Worm (Caenorhabditis elegans) whole organism, midembryonic: Measurements from ENCODE around the gene F19F10.1.

ENCODE experiments used
- T22C8.4 ChIP-seq: fragments of 200-800 bp; sonication (Bioruptor generic); IDR thresholded peaks from 2 replicates; pipeline ENCODE4 v1.3.6; 2022; ENCODE audit warnings: missing genetic modification characterization, missing compliant biosample characterization
- cog-1 ChIP-seq: sonication (generic microtip); optimal IDR thresholded peaks from 2 replicates; lab custom pipeline; 2016; ENCODE audit warnings: missing genetic modification characterization, missing compliant biosample characterization
- flt-1 ChIP-seq: fragments of 200-800 bp; sonication (Bioruptor generic); IDR thresholded peaks from 2 replicates; pipeline ENCODE4 v1.3.6; 2022; ENCODE audit warnings: missing genetic modification characterization, missing compliant biosample characterization
- klf-2 ChIP-seq: fragments of 200-800 bp; sonication (Bioruptor generic); conservative IDR thresholded peaks from 2 replicates; pipeline ENCODE4 v1.3.6; 2022; ENCODE audit warnings: missing genetic modification reagents, missing genetic modification characterization, missing compliant biosample characterization
- med-1 ChIP-seq: sonication (generic microtip); optimal IDR thresholded peaks from 2 replicates; lab custom pipeline; 2017; ENCODE audit warnings: missing genetic modification characterization, mild to moderate bottlenecking, missing compliant biosample characterization, antibody characterized with exemption, missing genetic modification reagents; ENCODE audit not compliant: insufficient read depth
- ref-1 ChIP-seq: fragments of 200-800 bp; sonication (Bioruptor generic); conservative IDR thresholded peaks from 2 replicates; pipeline ENCODE4 v1.3.6; 2022; ENCODE audit warnings: missing genetic modification reagents, missing genetic modification characterization, missing compliant biosample characterization
- tab-1 ChIP-seq: fragments of 200-800 bp; sonication (Bioruptor generic); IDR thresholded peaks from 2 replicates; pipeline ENCODE4 v1.3.6; 2022; ENCODE audit warnings: missing genetic modification characterization, missing compliant biosample characterization
- ztf-23 ChIP-seq: fragments of 200-800 bp; sonication (Bioruptor generic); IDR thresholded peaks from 2 replicates; pipeline ENCODE4 v1.3.6; 2022; ENCODE audit warnings: missing genetic modification reagents, missing genetic modification characterization, missing compliant biosample characterization
- ztf-29 ChIP-seq: fragments of 200-800 bp; sonication (Bioruptor generic); IDR thresholded peaks from 2 replicates; pipeline ENCODE4 v1.3.6; 2022; ENCODE audit warnings: missing genetic modification reagents, missing genetic modification characterization, missing compliant biosample characterization

F19F10.1 gene

DNA sequence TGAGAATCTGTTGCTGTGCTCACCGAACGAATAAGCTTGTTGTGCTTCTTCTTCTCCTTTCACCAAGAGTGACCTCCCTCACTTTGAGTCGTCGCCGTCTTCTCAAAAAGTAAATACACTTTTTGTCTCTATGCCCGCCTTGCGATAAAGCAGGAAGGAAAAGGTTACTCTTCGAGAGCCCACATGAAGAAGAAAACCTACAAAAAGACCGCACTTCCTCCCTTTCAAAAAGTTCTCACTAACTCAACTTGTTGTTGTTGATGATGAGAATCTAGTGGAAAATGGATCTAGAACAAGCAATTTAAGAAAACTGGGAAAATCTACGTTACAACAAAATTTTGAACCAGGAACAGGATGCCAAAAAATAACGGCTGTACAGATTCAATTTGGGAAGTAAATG, 27.4 kb downstream of the F19F10.1 start, which contains the start of gene C50E3.6:
TSS of gene C50E3.6 (minus strand) at position 101 of the 400 bp plus-strand sequence.
- TF ChIP-seq med-1 (GFP tag; lab: Kevin White, UChicago) (no peak), ztf-29 (GFP tag; lab: Robert Waterston, UW) (no peak), klf-2 (GFP tag; lab: Robert Waterston, UW) (no peak), T22C8.4 (no peak), flt-1 (no peak), ref-1 (no peak), tab-1 (GFP tag; lab: Robert Waterston, UW) (no peak), ztf-23 (GFP tag; lab: Robert Waterston, UW) (no peak), cog-1 (tag; lab: Kevin White, UChicago) (no peak)

DNA sequence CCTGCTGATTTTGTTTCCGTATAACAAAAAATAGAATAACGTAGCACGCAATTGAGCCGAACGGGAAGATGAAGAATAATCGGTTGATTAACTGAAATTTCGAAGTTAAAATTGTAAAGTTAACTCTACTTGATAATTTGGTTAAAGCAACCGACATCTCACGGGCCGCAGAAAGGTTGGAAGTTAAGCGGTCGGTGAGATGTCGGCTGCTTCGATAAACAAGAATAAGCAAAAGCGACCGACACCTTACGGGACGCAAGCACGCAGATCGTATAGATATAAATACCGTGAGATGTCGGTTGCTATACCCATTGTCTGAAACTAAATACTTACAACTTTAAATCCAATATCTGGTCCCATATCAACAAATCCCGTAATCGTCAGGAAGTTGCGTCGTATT, 32.1 kb downstream of the F19F10.1 start:
- TF ChIP-seq klf-2 (GFP tag; lab: Robert Waterston, UW), result no peak
- no peak for TF ChIP-seq flt-1
- TF ChIP-seq cog-1 (tag; lab: Kevin White, UChicago), result no peak
- TF ChIP-seq ztf-29 (GFP tag; lab: Robert Waterston, UW), result no peak
- no peak for TF ChIP-seq med-1 (GFP tag; lab: Kevin White, UChicago)
- no peak for TF ChIP-seq ztf-23 (GFP tag; lab: Robert Waterston, UW)
- TF ChIP-seq tab-1 (GFP tag; lab: Robert Waterston, UW), result no peak
- no peak for TF ChIP-seq T22C8.4
- no peak for TF ChIP-seq ref-1

ce11 chrV:7598269-7598668, 35.2 kb downstream of the F19F10.1 start, which contains the start of gene C50E3.7:
C50E3.7 (minus strand) TSS chrV:7598369.
- TF ChIP-seq ztf-23 (GFP tag; lab: Robert Waterston, UW) (no peak), klf-2 (GFP tag; lab: Robert Waterston, UW) (no peak), tab-1 (GFP tag; lab: Robert Waterston, UW) (no peak), flt-1 (no peak), ztf-29 (GFP tag; lab: Robert Waterston, UW) (no peak), ref-1 (no peak), T22C8.4 (no peak), cog-1 (tag; lab: Kevin White, UChicago) (no peak), med-1 (GFP tag; lab: Kevin White, UChicago) (no peak)

- TF ChIP-seq ztf-23 (GFP tag; lab: Robert Waterston, UW), result no peak
- no peak for TF ChIP-seq T22C8.4
Measured at ce11 chrV:7600149-7600548, 37.1 kb downstream of the F19F10.1 start, which contains the start of gene C50E3.9. C50E3.9 (minus strand) TSS chrV:7600249.

DNA sequence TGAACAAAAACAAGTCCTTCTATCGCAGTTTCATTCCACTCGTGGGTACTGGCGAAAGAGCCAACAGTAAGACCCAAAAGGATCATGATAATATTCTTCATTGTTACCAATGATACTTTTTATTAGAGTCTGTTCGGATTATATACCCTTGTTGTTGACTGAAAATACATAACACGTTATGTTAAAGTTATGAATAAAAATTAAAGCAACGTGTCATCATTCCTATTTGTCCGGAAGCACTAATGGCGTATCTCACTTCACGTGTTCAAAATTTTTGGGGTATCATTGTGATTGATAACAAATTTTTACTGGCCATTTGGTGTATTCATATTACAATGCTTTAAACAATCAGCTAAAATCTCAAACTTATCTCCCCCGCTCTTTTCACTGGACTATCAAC, 38.4 kb downstream of the F19F10.1 start, which contains the start of gene scl-26:
TSS of gene scl-26 (minus strand) at position 101 of the 400 bp plus-strand sequence.
- TF ChIP-seq tab-1 (GFP tag; lab: Robert Waterston, UW), result no peak

DNA sequence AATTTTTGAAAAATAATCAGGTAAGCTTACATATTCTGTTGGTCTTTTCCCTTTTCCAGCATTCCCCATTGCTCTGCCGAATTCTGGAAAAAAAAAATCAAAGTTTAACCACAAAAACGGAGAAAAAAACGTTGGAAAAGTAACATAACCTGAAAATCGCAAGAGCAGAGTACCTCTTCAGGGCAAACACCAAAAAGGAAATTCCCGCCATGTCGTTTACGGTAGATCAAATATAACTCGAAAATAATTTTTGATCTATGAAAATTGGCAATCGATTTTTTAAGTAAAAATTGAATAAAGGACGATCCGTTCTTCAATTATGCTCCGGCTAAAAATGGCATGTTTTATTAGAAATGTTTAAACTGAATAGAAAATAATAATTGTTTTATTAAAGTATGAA, 40.4 kb downstream of the F19F10.1 start, which contains the start of gene C50E3.11:
TSS of gene C50E3.11 (minus strand) at position 83 of the 400 bp plus-strand sequence.
- TF ChIP-seq ztf-23 (GFP tag; lab: Robert Waterston, UW) (no peak), cog-1 (tag; lab: Kevin White, UChicago) (no peak), T22C8.4 (no peak), ztf-29 (GFP tag; lab: Robert Waterston, UW) (no peak), tab-1 (GFP tag; lab: Robert Waterston, UW) (no peak), med-1 (GFP tag; lab: Kevin White, UChicago) (no peak), klf-2 (GFP tag; lab: Robert Waterston, UW) (no peak), flt-1 (no peak), ref-1 (no peak)

ce11 chrV:7604858-7605257, 41.8 kb downstream of the F19F10.1 start, which contains the start of gene clec-213:
clec-213 (plus strand) TSS chrV:7605158.
- TF ChIP-seq med-1 (GFP tag; lab: Kevin White, UChicago), result no peak
- TF ChIP-seq tab-1 (GFP tag; lab: Robert Waterston, UW), result no peak
- no peak for TF ChIP-seq klf-2 (GFP tag; lab: Robert Waterston, UW)
- no peak for TF ChIP-seq cog-1 (tag; lab: Kevin White, UChicago)
- no peak for TF ChIP-seq ref-1
- no peak for TF ChIP-seq T22C8.4
- TF ChIP-seq flt-1, result no peak
- no peak for TF ChIP-seq ztf-23 (GFP tag; lab: Robert Waterston, UW)
- no peak for TF ChIP-seq ztf-29 (GFP tag; lab: Robert Waterston, UW)

- no peak for TF ChIP-seq klf-2 (GFP tag; lab: Robert Waterston, UW)
- no peak for TF ChIP-seq ztf-23 (GFP tag; lab: Robert Waterston, UW)
- no peak for TF ChIP-seq T22C8.4
- no peak for TF ChIP-seq flt-1
- no peak for TF ChIP-seq med-1 (GFP tag; lab: Kevin White, UChicago)
Measured at ce11 chrV:7609698-7610420, 46.8 kb downstream of the F19F10.1 start, which contains the start of the genes folt-3 and clec-214. folt-3 (minus strand) TSS chrV:7609748. clec-214 (plus strand) TSS chrV:7610370.

DNA sequence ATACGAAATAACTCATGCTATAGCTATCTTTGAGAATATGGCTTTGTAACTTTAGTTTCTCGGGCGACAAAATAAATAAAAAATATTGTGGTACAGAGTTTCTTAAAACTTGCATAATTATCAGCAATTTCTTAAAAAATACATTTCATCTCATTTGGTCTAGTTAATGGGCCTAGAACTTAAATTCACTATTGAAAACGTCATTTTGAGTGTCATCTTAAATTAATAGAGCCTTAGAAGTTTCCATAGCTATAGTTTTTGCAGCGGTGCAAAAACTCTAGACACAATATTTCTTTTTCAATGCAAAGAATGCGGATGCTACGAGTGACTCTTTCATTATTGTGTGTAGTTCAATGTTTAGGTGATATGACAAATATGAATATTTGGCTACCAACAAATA, 49.0 kb downstream of the F19F10.1 start, which contains the start of gene clec-215:
TSS of gene clec-215 (plus strand) at position 301 of the 400 bp plus-strand sequence.
- TF ChIP-seq cog-1 (tag; lab: Kevin White, UChicago), result no peak
- no peak for TF ChIP-seq ztf-29 (GFP tag; lab: Robert Waterston, UW)
- TF ChIP-seq med-1 (GFP tag; lab: Kevin White, UChicago), result no peak
- no peak for TF ChIP-seq ztf-23 (GFP tag; lab: Robert Waterston, UW)
- TF ChIP-seq ref-1, result no peak
- TF ChIP-seq T22C8.4, result no peak
- TF ChIP-seq flt-1, result no peak
- TF ChIP-seq tab-1 (GFP tag; lab: Robert Waterston, UW), result no peak
- no peak for TF ChIP-seq klf-2 (GFP tag; lab: Robert Waterston, UW)
